Fruit fly (Drosophila melanogaster) whole organism, embryonic: Measurements from ENCODE around the gene Pfdn2.
A peak's percentile ranks its signal among the peaks of the same experiment; 100 is the strongest.

ENCODE experiments used
- Abd-B ChIP-seq: fragments of 200-800 bp; sonication (Bioruptor generic); optimal IDR thresholded peaks from 2 replicates; lab custom pipeline; 2018; ENCODE audit warnings: missing biosample characterization, mild to moderate bottlenecking, missing genetic modification characterization, moderate library complexity
- BtbVII ChIP-seq: fragments of 200-800 bp; sonication (Bioruptor generic); optimal IDR thresholded peaks from 3 replicates; lab custom pipeline; 2017; ENCODE audit warnings: missing biosample characterization, mild to moderate bottlenecking, missing genetic modification characterization
- Bteb2 ChIP-seq: fragments of 200-800 bp; sonication (Bioruptor generic); optimal IDR thresholded peaks from 2 replicates; lab custom pipeline; 2016; ENCODE audit warnings: missing biosample characterization, missing genetic modification characterization
- CG11696 ChIP-seq: fragments of 200-800 bp; sonication (Bioruptor generic); IDR thresholded peaks from 2 replicates; pipeline ENCODE4 v1.3.6; 2022; ENCODE audit warnings: missing biosample characterization, missing genetic modification characterization
- CG11723 ChIP-seq: fragments of 200-800 bp; sonication (Bioruptor generic); optimal IDR thresholded peaks from 2 replicates; lab custom pipeline; 2017; ENCODE audit warnings: missing biosample characterization, mild to moderate bottlenecking, missing genetic modification characterization
- CG15479 ChIP-seq: fragments of 200-800 bp; sonication (Bioruptor generic); optimal IDR thresholded peaks from 3 replicates; lab custom pipeline; 2019; ENCODE audit warnings: missing biosample characterization, mild to moderate bottlenecking, missing genetic modification characterization, moderate library complexity
- CG15696 ChIP-seq: fragments of 200-800 bp; sonication (Bioruptor generic); optimal IDR thresholded peaks from 2 replicates; lab custom pipeline; 2019; ENCODE audit warnings: missing biosample characterization, mild to moderate bottlenecking, missing genetic modification characterization, moderate library complexity
- CG17385 ChIP-seq: fragments of 200-800 bp; sonication (Bioruptor generic); optimal IDR thresholded peaks from 3 replicates; lab custom pipeline; 2018; ENCODE audit warnings: missing biosample characterization, mild to moderate bottlenecking, missing genetic modification characterization
- CG18619 ChIP-seq: fragments of 200-800 bp; sonication (Bioruptor generic); optimal IDR thresholded peaks from 3 replicates; lab custom pipeline; 2017; ENCODE audit warnings: missing biosample characterization, mild to moderate bottlenecking, missing genetic modification characterization
- CG2199 ChIP-seq: fragments of 200-800 bp; sonication (Bioruptor generic); IDR thresholded peaks from 3 replicates; pipeline ENCODE4 v1.3.6; 2022; ENCODE audit warnings: missing biosample characterization, missing genetic modification characterization
- CG33557 ChIP-seq: fragments of 200-800 bp; sonication (Bioruptor generic); optimal IDR thresholded peaks from 2 replicates; lab custom pipeline; 2019; ENCODE audit warnings: missing biosample characterization, mild to moderate bottlenecking, missing genetic modification characterization, moderate library complexity
- CG3838 ChIP-seq: fragments of 200-800 bp; sonication (Bioruptor generic); optimal IDR thresholded peaks from 3 replicates; lab custom pipeline; 2016; ENCODE audit warnings: missing biosample characterization, missing genetic modification characterization
- CG3847 ChIP-seq: fragments of 200-800 bp; sonication (Bioruptor generic); IDR thresholded peaks from 2 replicates; pipeline ENCODE4 v1.3.6; 2022; ENCODE audit warnings: missing biosample characterization, missing genetic modification characterization
- CG42726 ChIP-seq: fragments of 200-800 bp; sonication (Bioruptor generic); IDR thresholded peaks from 2 replicates; pipeline ENCODE4 v1.3.6; 2022; ENCODE audit warnings: missing biosample characterization, missing genetic modification characterization; ENCODE audit not compliant: partially characterized antibody
- CG5180 ChIP-seq: fragments of 200-800 bp; sonication (Bioruptor generic); optimal IDR thresholded peaks from 3 replicates; lab custom pipeline; 2017; ENCODE audit warnings: missing biosample characterization, missing genetic modification characterization, mild to moderate bottlenecking, moderate library complexity, missing genetic modification reagents
- CG6683 ChIP-seq: fragments of 200-800 bp; sonication (Bioruptor generic); optimal IDR thresholded peaks from 2 replicates; lab custom pipeline; 2017; ENCODE audit warnings: missing biosample characterization, mild to moderate bottlenecking, missing genetic modification characterization, missing genetic modification reagents
- CG7556 ChIP-seq: fragments of 200-800 bp; sonication (Bioruptor generic); optimal IDR thresholded peaks from 2 replicates; lab custom pipeline; 2017; ENCODE audit warnings: missing biosample characterization, mild to moderate bottlenecking, missing genetic modification characterization
- CG9932 ChIP-seq: fragments of 200-800 bp; sonication (Bioruptor generic); IDR thresholded peaks from 2 replicates; pipeline ENCODE4 v1.3.6; 2022; ENCODE audit warnings: missing biosample characterization, missing genetic modification characterization
- Doc3 ChIP-seq: fragments of 200-800 bp; sonication (Bioruptor generic); IDR thresholded peaks from 3 replicates; pipeline ENCODE4 v1.3.6; 2022; ENCODE audit warnings: missing biosample characterization, missing genetic modification characterization; ENCODE audit not compliant: partially characterized antibody
- E2f1 ChIP-seq: fragments of 200-800 bp; sonication (Bioruptor generic); IDR thresholded peaks from 2 replicates; pipeline ENCODE4 v1.3.6; 2022; ENCODE audit warnings: missing biosample characterization, missing genetic modification characterization
- H2.0 ChIP-seq: fragments of 200-800 bp; sonication (Bioruptor generic); IDR thresholded peaks from 2 replicates; pipeline ENCODE4 v1.3.6; 2022; ENCODE audit warnings: missing biosample characterization, missing genetic modification characterization
- Meics ChIP-seq: fragments of 200-800 bp; sonication (Bioruptor generic); optimal IDR thresholded peaks from 2 replicates; lab custom pipeline; 2017; ENCODE audit warnings: missing biosample characterization, mild to moderate bottlenecking, missing genetic modification characterization
- Nf-YC ChIP-seq: fragments of 200-800 bp; optimal IDR thresholded peaks from 3 replicates; lab custom pipeline; 2019; ENCODE audit warnings: missing biosample characterization, mild to moderate bottlenecking, missing genetic modification characterization, moderate library complexity
- Scr ChIP-seq: fragments of 200-800 bp; sonication (Bioruptor generic); IDR thresholded peaks from 2 replicates; pipeline ENCODE4 v1.3.6; 2022; ENCODE audit warnings: missing biosample characterization, missing genetic modification characterization; ENCODE audit not compliant: partially characterized antibody
- Sin3A ChIP-seq: fragments of >200 bp; optimal IDR thresholded peaks from 2 replicates; lab custom pipeline; 2018
- Taf1 ChIP-seq: fragments of 200-800 bp; sonication (Bioruptor generic); IDR thresholded peaks from 2 replicates; pipeline ENCODE4 v1.3.6; 2022; ENCODE audit warnings: missing biosample characterization, missing genetic modification characterization
- Trl ChIP-seq, 3 experiments: fragments of >200 bp in 2 of 3; fragments of 200-800 bp in 1 of 3; sonication (Bioruptor generic) in 1 of 3; optimal IDR thresholded peaks; 2 replicates in 1 of 3; 3 replicates in 2 of 3; lab custom pipeline; 2016 to 2017; ENCODE audit warnings: missing biosample characterization in 1 of 3, missing genetic modification characterization in 1 of 3
- Vsx1 ChIP-seq: fragments of 200-800 bp; sonication (Bioruptor generic); optimal IDR thresholded peaks from 2 replicates; lab custom pipeline; 2017; ENCODE audit warnings: missing biosample characterization, mild to moderate bottlenecking, missing genetic modification characterization, missing genetic modification reagents
- Xrp1 ChIP-seq: fragments of 200-800 bp; sonication (Bioruptor generic); IDR thresholded peaks from 2 replicates; pipeline ENCODE4 v1.3.6; 2022; ENCODE audit warnings: missing biosample characterization, missing genetic modification characterization
- ab ChIP-seq: fragments of 200-800 bp; sonication (Bioruptor generic); optimal IDR thresholded peaks from 2 replicates; lab custom pipeline; 2016; ENCODE audit warnings: missing biosample characterization, missing genetic modification characterization
- az2 ChIP-seq: fragments of 200-800 bp; sonication (Bioruptor generic); optimal IDR thresholded peaks from 3 replicates; lab custom pipeline; 2016; ENCODE audit warnings: missing biosample characterization, missing genetic modification characterization
- btn ChIP-seq: fragments of 200-800 bp; sonication (Bioruptor generic); optimal IDR thresholded peaks from 2 replicates; lab custom pipeline; 2016; ENCODE audit warnings: missing biosample characterization, missing genetic modification characterization
- cg ChIP-seq: fragments of 200-800 bp; sonication (Bioruptor generic); optimal IDR thresholded peaks from 3 replicates; lab custom pipeline; 2019; ENCODE audit warnings: missing biosample characterization, mild to moderate bottlenecking, missing genetic modification characterization, moderate library complexity
- corto ChIP-seq: fragments of 200-800 bp; sonication (Bioruptor generic); optimal IDR thresholded peaks from 2 replicates; lab custom pipeline; 2016; ENCODE audit warnings: missing biosample characterization, mild to moderate bottlenecking, missing genetic modification characterization, moderate library complexity
- dan ChIP-seq: fragments of 200-800 bp; sonication (Bioruptor generic); IDR thresholded peaks from 2 replicates; pipeline ENCODE4 v1.3.6; 2022; ENCODE audit warnings: missing biosample characterization, missing genetic modification characterization
- danr ChIP-seq: fragments of 200-800 bp; sonication (Bioruptor generic); IDR thresholded peaks from 2 replicates; pipeline ENCODE4 v1.3.6; 2022; ENCODE audit warnings: missing biosample characterization, missing genetic modification characterization
- gcm2 ChIP-seq: fragments of 200-800 bp; sonication (Bioruptor generic); optimal IDR thresholded peaks from 2 replicates; lab custom pipeline; 2016; ENCODE audit warnings: missing biosample characterization, missing genetic modification characterization
- gt ChIP-seq: fragments of 200-800 bp; sonication (Bioruptor generic); IDR thresholded peaks from 2 replicates; pipeline ENCODE4 v1.3.6; 2022; ENCODE audit warnings: missing biosample characterization, missing genetic modification characterization
- her ChIP-seq: fragments of 200-800 bp; sonication (Bioruptor generic); optimal IDR thresholded peaks from 2 replicates; lab custom pipeline; 2016; ENCODE audit warnings: missing biosample characterization, missing genetic modification characterization
- kni ChIP-seq: fragments of 200-800 bp; sonication (Bioruptor generic); optimal IDR thresholded peaks from 3 replicates; lab custom pipeline; 2017; ENCODE audit warnings: mild to moderate bottlenecking, missing biosample characterization, missing genetic modification reagents, missing genetic modification characterization
- lola ChIP-seq, 3 experiments: fragments of >200 bp in 2 of 3; fragments of 200-800 bp in 1 of 3; sonication (Bioruptor generic) in 1 of 3; optimal IDR thresholded peaks; 2 replicates each; lab custom pipeline; 2017 to 2019; ENCODE audit warnings: missing biosample characterization in 3 of 3, missing genetic modification characterization in 3 of 3, mild to moderate bottlenecking in 1 of 3, moderate library complexity in 1 of 3
- mirr ChIP-seq: fragments of 200-800 bp; sonication (Bioruptor generic); optimal IDR thresholded peaks from 3 replicates; lab custom pipeline; 2018; ENCODE audit warnings: missing biosample characterization, mild to moderate bottlenecking, missing genetic modification characterization
- onecut ChIP-seq: fragments of 200-800 bp; sonication (Bioruptor generic); IDR thresholded peaks from 2 replicates; pipeline ENCODE4 v1.3.6; 2022; ENCODE audit warnings: missing biosample characterization, missing genetic modification characterization
- pnt ChIP-seq: fragments of 200-800 bp; sonication (Bioruptor generic); optimal IDR thresholded peaks from 3 replicates; lab custom pipeline; 2016; ENCODE audit warnings: missing biosample characterization, missing genetic modification characterization
- repo ChIP-seq: fragments of 200-800 bp; sonication (Bioruptor generic); optimal IDR thresholded peaks from 2 replicates; lab custom pipeline; 2016; ENCODE audit warnings: missing biosample characterization, missing genetic modification characterization
- row ChIP-seq: fragments of 200-800 bp; sonication (Bioruptor generic); IDR thresholded peaks from 3 replicates; pipeline ENCODE4 v1.3.6; 2022; ENCODE audit warnings: missing biosample characterization, missing genetic modification characterization
- slbo ChIP-seq: fragments of 200-800 bp; sonication (Bioruptor generic); IDR thresholded peaks from 2 replicates; pipeline ENCODE4 v1.3.6; 2022; ENCODE audit warnings: missing biosample characterization, missing genetic modification characterization
- vfl ChIP-seq: fragments of 200-800 bp; sonication (Bioruptor generic); optimal IDR thresholded peaks from 2 replicates; lab custom pipeline; 2016; ENCODE audit warnings: missing biosample characterization, missing genetic modification characterization
- wek ChIP-seq: fragments of 200-800 bp; sonication (Bioruptor generic); optimal IDR thresholded peaks from 3 replicates; lab custom pipeline; 2018; ENCODE audit warnings: missing biosample characterization, mild to moderate bottlenecking, missing genetic modification characterization, moderate library complexity
- zen2 ChIP-seq: fragments of 200-800 bp; sonication (Bioruptor generic); IDR thresholded peaks from 3 replicates; pipeline ENCODE4 v1.3.6; 2022; ENCODE audit warnings: missing biosample characterization, missing genetic modification characterization; ENCODE audit not compliant: partially characterized antibody

Gene Pfdn2

dm6 chr3L:11061200-11061599, 13.0 kb downstream of the Pfdn2 start, which contains the start of the genes CG6321 and Blos2 (continued):
- TF ChIP-seq CG11723 (GFP tag; lab: Kevin White, UChicago) (peak; percentile 39), Doc3 (GFP tag; lab: Robert Waterston, UW) (no peak), BtbVII (GFP tag; lab: Kevin White, UChicago) (peak; percentile 71), pnt (GFP tag; lab: Kevin White, UChicago) (peak; percentile 39), zen2 (no peak), Vsx1 (peak; percentile 34), corto (GFP tag; lab: Kevin White, UChicago) (no peak), mirr (GFP tag; lab: Kevin White, UChicago) (peak; percentile 4), Trl (optimal IDR thresholded peaks at IDR 0.05; lab: Kevin White, UChicago) (no peak), Trl (GFP tag; optimal IDR thresholded peaks at IDR 0.05; lab: Kevin White, UChicago) (peak; percentile 45), ab (GFP tag; lab: Kevin White, UChicago) (no peak), CG17385 (peak; percentile 77), CG7556 (GFP tag; lab: Kevin White, UChicago) (peak; percentile 79), CG2199 (no peak), repo (no peak), btn (no peak), onecut (peak; percentile 76), her (GFP tag; lab: Kevin White, UChicago) (no peak), cg (GFP tag; lab: Kevin White, UChicago) (no peak), Taf1 (GFP tag; lab: Robert Waterston, UW) (peak; percentile 40; the same call in 1 of the 2 replicates), CG15696 (peak; percentile 76), CG33557 (GFP tag; lab: Kevin White, UChicago) (peak; percentile 59), row (GFP tag; lab: Robert Waterston, UW) (peak; percentile 93), CG15479 (GFP tag; lab: Kevin White, UChicago) (no peak), wek (peak; percentile 33), danr (GFP tag; lab: Robert Waterston, UW) (0 out of 2 replicates have a peak, but pooled peaks have one; percentile 44), CG42726 (GFP tag; lab: Robert Waterston, UW) (no peak), gt (GFP tag; lab: Robert Waterston, UW) (no peak), CG18619 (GFP tag; lab: Kevin White, UChicago) (peak; percentile 58), Sin3A (no peak), CG3838 (GFP tag; lab: Kevin White, UChicago) (peak; percentile 37), slbo (GFP tag; lab: Robert Waterston, UW) (peak; percentile 68), CG5180 (GFP tag; lab: Kevin White, UChicago) (peak; percentile 40), gcm2 (peak; percentile 24), kni (GFP tag; lab: Kevin White, UChicago) (no peak), dan (GFP tag; lab: Robert Waterston, UW) (no peak), CG6683 (GFP tag; lab: Kevin White, UChicago) (peak; percentile 50), vfl (peak; percentile 56), CG3847 (GFP tag; lab: Robert Waterston, UW) (peak; percentile 53; the same call in 1 of the 2 replicates), Xrp1 (GFP tag; lab: Robert Waterston, UW) (peak; percentile 91), Meics (GFP tag; lab: Kevin White, UChicago) (peak; percentile 85), Abd-B (GFP tag; lab: Kevin White, UChicago) (peak; percentile 76), lola (GFP tag; optimal IDR thresholded peaks at IDR 0.05; lab: Kevin White, UChicago) (peak in 1 of 3 experiments; percentile 72), Nf-YC (tag; lab: Kevin White, UChicago) (peak; percentile 69), Bteb2 (peak; percentile 57), H2.0 (GFP tag; lab: Robert Waterston, UW) (no peak), Scr (GFP tag; lab: Robert Waterston, UW) (no peak), CG11696 (GFP tag; lab: Robert Waterston, UW) (0 out of 2 replicates have a peak, but pooled peaks have one; percentile 24), az2 (GFP tag; lab: Kevin White, UChicago) (peak; percentile 66), E2f1 (peak; percentile 62), CG9932 (GFP tag; lab: Robert Waterston, UW) (peak; percentile 50)
